Worm (Caenorhabditis elegans): ENCODE results near the gene F54D5.24.

The F54D5.24 gene

ce11 chrII:11577861-11578260 is 22.1 kb downstream of the F54D5.24 start (continued):
- TF ChIP-seq rpc-1 (optimal IDR thresholded peaks at IDR 0.05): no peak
- no peak for TF ChIP-seq rpc-1 (tag; optimal IDR thresholded peaks at IDR 0.05)
- TF ChIP-seq attf-6 (GFP tag; IDR thresholded peaks at IDR 0.05): 0 out of 2 replicates have a peak, but pooled peaks have one; percentile 48
- TF ChIP-seq madf-8 (GFP tag; conservative IDR thresholded peaks at IDR 0.05): peak; percentile 96
- TF ChIP-seq Y95B8A.8 (GFP tag; IDR thresholded peaks at IDR 0.05): peak; percentile 89; the same call in 1 of the 2 replicates
- no peak for TF ChIP-seq pha-4 (tag; optimal IDR thresholded peaks at IDR 0.05)
- TF ChIP-seq ceh-91 (GFP tag; IDR thresholded peaks at IDR 0.05): peak; percentile 95
- TF ChIP-seq C06A6.2 (GFP tag; conservative IDR thresholded peaks at IDR 0.05): no peak
- TF ChIP-seq ceh-79 (tag; optimal IDR thresholded peaks at IDR 0.05): no peak
- no peak for TF ChIP-seq egl-44 (GFP tag; IDR thresholded peaks at IDR 0.05)
- no peak for TF ChIP-seq Y56A3A.18 (GFP tag; IDR thresholded peaks at IDR 0.05)
- TF ChIP-seq madf-10 (tag; optimal IDR thresholded peaks at IDR 0.05): no peak
- TF ChIP-seq ztf-18 (tag; optimal IDR thresholded peaks at IDR 0.05): peak; percentile 33
- peak; percentile 91 for TF ChIP-seq madf-3 (GFP tag; IDR thresholded peaks at IDR 0.05)
- TF ChIP-seq Y67H2A.10 (GFP tag; conservative IDR thresholded peaks at IDR 0.05): no peak
- no peak for TF ChIP-seq tbx-9 (tag; optimal IDR thresholded peaks at IDR 0.05; ENCODE audit: borderline replicate concordance)
- no peak for TF ChIP-seq attf-3 (GFP tag; conservative IDR thresholded peaks at IDR 0.05)
- TF ChIP-seq B0336.3 (GFP tag; IDR thresholded peaks at IDR 0.05): 0 out of 2 replicates have a peak, but pooled peaks have one; percentile 55
- no peak for TF ChIP-seq Y53G8AR.9 (GFP tag; conservative IDR thresholded peaks at IDR 0.05)
- TF ChIP-seq nfyb-1 (GFP tag; IDR thresholded peaks at IDR 0.05): no peak
- no peak for TF ChIP-seq ets-4 (GFP tag; optimal IDR thresholded peaks at IDR 0.05)
- peak; percentile 47 for TF ChIP-seq snpc-1.3 (tag; optimal IDR thresholded peaks at IDR 0.05; ENCODE audit: insufficient read depth)
- TF ChIP-seq C17E4.6 (GFP tag; IDR thresholded peaks at IDR 0.05): no peak
- TF ChIP-seq madf-6 (GFP tag; IDR thresholded peaks at IDR 0.05): peak; percentile 99
- no peak for TF ChIP-seq cebp-2 (GFP tag; IDR thresholded peaks at IDR 0.05)
- no peak for TF ChIP-seq akir-1 (GFP tag; optimal IDR thresholded peaks at IDR 0.05)
- peak; percentile 89 for TF ChIP-seq dpl-1 (GFP tag; optimal IDR thresholded peaks at IDR 0.05)
- TF ChIP-seq xnd-1 (tag; optimal IDR thresholded peaks at IDR 0.05): peak; percentile 93
- peak; percentile 18; the same call in 1 of the 2 replicates for TF ChIP-seq ceh-100 (GFP tag; IDR thresholded peaks at IDR 0.05)
- TF ChIP-seq unc-130 (GFP tag; optimal IDR thresholded peaks at IDR 0.05): peak; percentile 58
- no peak for TF ChIP-seq F22D6.2 (tag; optimal IDR thresholded peaks at IDR 0.05)
- TF ChIP-seq lin-54 (GFP tag; optimal IDR thresholded peaks at IDR 0.05): peak; percentile 80
- peak; percentile 88 for TF ChIP-seq hsf-1 (GFP tag; IDR thresholded peaks at IDR 0.05)
- TF ChIP-seq snpc-1.1 (tag; optimal IDR thresholded peaks at IDR 0.05; ENCODE audit: insufficient read depth): no peak
- TF ChIP-seq hmg-1.2 (GFP tag; IDR thresholded peaks at IDR 0.05): peak; percentile 45; the same call in 1 of the 2 replicates
- TF ChIP-seq lin-35 (GFP tag; optimal IDR thresholded peaks at IDR 0.05): peak in 1 of 3 experiments; percentile 77
- TF ChIP-seq zfh-2 (GFP tag; conservative IDR thresholded peaks at IDR 0.05): no peak
- peak; percentile 81 for TF ChIP-seq dox-1 (GFP tag; IDR thresholded peaks at IDR 0.05)
- TF ChIP-seq F33H1.4 (GFP tag; IDR thresholded peaks at IDR 0.05): peak; percentile 96
- no peak for TF ChIP-seq ztf-22 (GFP tag; optimal IDR thresholded peaks at IDR 0.05)

- TF ChIP-seq madf-6 (GFP tag; IDR thresholded peaks at IDR 0.05): no peak
- TF ChIP-seq cebp-1 (GFP tag; IDR thresholded peaks at IDR 0.05): peak; percentile 96
- peak; percentile 99 for TF ChIP-seq cebp-1 (tag; optimal IDR thresholded peaks at IDR 0.05)
- TF ChIP-seq D2030.7 (GFP tag; IDR thresholded peaks at IDR 0.05): no peak
- TF ChIP-seq nhr-80 (tag; optimal IDR thresholded peaks at IDR 0.05): peak; percentile 28
- no peak for TF ChIP-seq tlf-1 (GFP tag; optimal IDR thresholded peaks at IDR 0.05)
- no peak for TF ChIP-seq nfya-2 (GFP tag; IDR thresholded peaks at IDR 0.05)
- no peak for TF ChIP-seq Y56A3A.18 (GFP tag; IDR thresholded peaks at IDR 0.05)
- TF ChIP-seq him-1 (tag; optimal IDR thresholded peaks at IDR 0.05): no peak
- TF ChIP-seq akir-1 (GFP tag; optimal IDR thresholded peaks at IDR 0.05): no peak
- no peak for TF ChIP-seq hmg-20 (GFP tag; IDR thresholded peaks at IDR 0.05)
- peak; percentile 77 for TF ChIP-seq attf-5 (GFP tag; optimal IDR thresholded peaks at IDR 0.05)
Measured at ce11 chrII:11578327-11578726, 22.6 kb downstream of the F54D5.24 start, which contains the start of gene smc-6. TSS of gene smc-6 (plus strand) at chrII:11578716.
